Worm (Caenorhabditis elegans): Measurements from ENCODE around the gene cut-5.

Gene cut-5

ce11 chrX:10338100-10338499, at the start of gene cut-5:
Gene cut-5 (minus strand): TSS chrX:10338200.
- TF ChIP-seq ztf-23 (GFP tag; IDR thresholded peaks at IDR 0.05), result no peak
- no peak for TF ChIP-seq klf-2 (GFP tag; conservative IDR thresholded peaks at IDR 0.05)
- no peak for TF ChIP-seq med-1 (GFP tag; optimal IDR thresholded peaks at IDR 0.05; ENCODE audit: insufficient read depth)
- no peak for TF ChIP-seq T22C8.4 (GFP tag; IDR thresholded peaks at IDR 0.05)
- TF ChIP-seq flt-1 (GFP tag; IDR thresholded peaks at IDR 0.05), result no peak
- TF ChIP-seq cog-1 (tag; optimal IDR thresholded peaks at IDR 0.05), result no peak
- TF ChIP-seq ztf-29 (GFP tag; IDR thresholded peaks at IDR 0.05), result no peak
- TF ChIP-seq ref-1 (GFP tag; conservative IDR thresholded peaks at IDR 0.05), result no peak
- TF ChIP-seq tab-1 (GFP tag; IDR thresholded peaks at IDR 0.05), result no peak

DNA sequence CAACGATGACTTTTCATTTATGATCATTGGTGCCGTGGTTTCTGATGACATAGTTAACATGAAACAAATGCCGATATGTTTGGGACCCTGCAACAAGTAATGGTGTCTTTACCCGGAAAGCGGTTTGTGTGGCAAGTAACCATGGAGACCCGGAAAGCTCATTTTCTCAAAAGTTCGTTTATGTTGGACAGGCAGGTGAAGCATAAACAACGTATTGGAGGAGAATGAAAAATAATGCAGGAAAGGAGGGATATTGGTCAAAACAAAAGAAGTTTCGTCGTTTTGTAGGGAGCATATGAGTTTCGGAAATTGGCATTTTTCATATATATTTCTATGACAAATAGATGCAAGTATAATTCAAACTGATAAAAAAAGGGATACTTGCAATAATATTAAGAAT, 48.4 kb upstream of the cut-5 start, which contains the start of gene dyf-6:
Gene dyf-6, minus strand, starts transcription at position 101 of the 400 bp plus-strand sequence.
- TF ChIP-seq klf-2 (GFP tag; conservative IDR thresholded peaks at IDR 0.05), result no peak
- TF ChIP-seq ref-1 (GFP tag; conservative IDR thresholded peaks at IDR 0.05), result no peak
- TF ChIP-seq flt-1 (GFP tag; IDR thresholded peaks at IDR 0.05), result no peak
- TF ChIP-seq med-1 (GFP tag; optimal IDR thresholded peaks at IDR 0.05; ENCODE audit: insufficient read depth), result no peak
- no peak for TF ChIP-seq tab-1 (GFP tag; IDR thresholded peaks at IDR 0.05)
- no peak for TF ChIP-seq cog-1 (tag; optimal IDR thresholded peaks at IDR 0.05)
- no peak for TF ChIP-seq ztf-23 (GFP tag; IDR thresholded peaks at IDR 0.05)
- TF ChIP-seq ztf-29 (GFP tag; IDR thresholded peaks at IDR 0.05), result no peak
- no peak for TF ChIP-seq T22C8.4 (GFP tag; IDR thresholded peaks at IDR 0.05)

ce11 chrX:10386001-10386400, 48.0 kb upstream of the cut-5 start:
- no peak for TF ChIP-seq T22C8.4 (GFP tag; IDR thresholded peaks at IDR 0.05)
- TF ChIP-seq klf-2 (GFP tag; conservative IDR thresholded peaks at IDR 0.05), result no peak
- TF ChIP-seq ztf-23 (GFP tag; IDR thresholded peaks at IDR 0.05), result no peak
- no peak for TF ChIP-seq ztf-29 (GFP tag; IDR thresholded peaks at IDR 0.05)
- TF ChIP-seq tab-1 (GFP tag; IDR thresholded peaks at IDR 0.05), result no peak
- TF ChIP-seq med-1 (GFP tag; optimal IDR thresholded peaks at IDR 0.05; ENCODE audit: insufficient read depth), result no peak
- no peak for TF ChIP-seq ref-1 (GFP tag; conservative IDR thresholded peaks at IDR 0.05)
- TF ChIP-seq flt-1 (GFP tag; IDR thresholded peaks at IDR 0.05), result no peak
- no peak for TF ChIP-seq cog-1 (tag; optimal IDR thresholded peaks at IDR 0.05)

DNA sequence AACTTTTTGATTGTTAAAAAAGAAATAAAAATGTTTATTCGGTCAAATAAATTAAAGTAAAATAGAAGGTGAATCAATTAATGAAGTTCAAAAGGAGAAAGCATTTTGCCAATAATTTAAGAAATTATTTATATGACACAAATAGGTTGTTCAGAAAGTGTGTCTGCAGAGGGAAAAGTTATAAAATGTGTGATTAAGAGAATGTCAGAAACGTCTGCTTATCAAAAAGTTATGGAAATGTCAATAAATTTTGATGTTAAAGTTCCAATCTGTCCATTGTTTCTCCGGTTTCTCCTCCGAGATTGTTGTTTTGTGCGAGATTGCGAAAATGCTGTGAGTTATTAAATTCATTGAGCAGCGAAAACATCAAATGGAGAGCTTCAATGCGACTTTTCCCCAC, 41.7 kb upstream of the cut-5 start, which contains the start of gene rme-4:
Gene rme-4, minus strand, starts transcription at position 168 of the 400 bp plus-strand sequence.
- no peak for TF ChIP-seq T22C8.4 (GFP tag; IDR thresholded peaks at IDR 0.05)
- TF ChIP-seq ztf-29 (GFP tag; IDR thresholded peaks at IDR 0.05), result no peak
- no peak for TF ChIP-seq flt-1 (GFP tag; IDR thresholded peaks at IDR 0.05)
- no peak for TF ChIP-seq ztf-23 (GFP tag; IDR thresholded peaks at IDR 0.05)
- TF ChIP-seq ref-1 (GFP tag; conservative IDR thresholded peaks at IDR 0.05), result no peak
- TF ChIP-seq med-1 (GFP tag; optimal IDR thresholded peaks at IDR 0.05; ENCODE audit: insufficient read depth), result no peak
- TF ChIP-seq cog-1 (tag; optimal IDR thresholded peaks at IDR 0.05), result no peak
- TF ChIP-seq tab-1 (GFP tag; IDR thresholded peaks at IDR 0.05), result no peak
- TF ChIP-seq klf-2 (GFP tag; conservative IDR thresholded peaks at IDR 0.05), result no peak

DNA sequence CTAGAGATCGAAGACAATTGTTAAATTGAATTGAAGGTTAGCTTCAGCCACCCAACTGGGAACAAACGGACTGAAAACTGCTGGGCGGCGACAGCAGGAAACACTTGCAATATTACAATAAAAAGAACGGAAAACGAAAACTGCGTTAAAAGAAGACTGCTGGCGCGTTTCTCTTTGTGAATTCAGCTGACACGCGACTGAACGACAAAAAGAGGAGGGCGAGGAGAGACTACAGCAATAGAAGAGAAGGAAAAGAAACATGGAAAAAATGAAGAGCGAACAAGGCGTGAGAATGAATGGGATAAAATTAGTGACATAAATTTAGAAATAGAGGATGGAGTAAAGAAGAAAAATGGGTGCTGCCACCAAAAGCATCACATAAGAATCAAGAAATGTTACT, 39.7 kb upstream of the cut-5 start:
- peak; percentile 39 for TF ChIP-seq cog-1 (tag; optimal IDR thresholded peaks at IDR 0.05)
- TF ChIP-seq tab-1 (GFP tag; IDR thresholded peaks at IDR 0.05), result no peak
- no peak for TF ChIP-seq med-1 (GFP tag; optimal IDR thresholded peaks at IDR 0.05; ENCODE audit: insufficient read depth)
- no peak for TF ChIP-seq ref-1 (GFP tag; conservative IDR thresholded peaks at IDR 0.05)
- no peak for TF ChIP-seq klf-2 (GFP tag; conservative IDR thresholded peaks at IDR 0.05)
- no peak for TF ChIP-seq T22C8.4 (GFP tag; IDR thresholded peaks at IDR 0.05)
- TF ChIP-seq ztf-29 (GFP tag; IDR thresholded peaks at IDR 0.05), result no peak
- no peak for TF ChIP-seq ztf-23 (GFP tag; IDR thresholded peaks at IDR 0.05)

DNA sequence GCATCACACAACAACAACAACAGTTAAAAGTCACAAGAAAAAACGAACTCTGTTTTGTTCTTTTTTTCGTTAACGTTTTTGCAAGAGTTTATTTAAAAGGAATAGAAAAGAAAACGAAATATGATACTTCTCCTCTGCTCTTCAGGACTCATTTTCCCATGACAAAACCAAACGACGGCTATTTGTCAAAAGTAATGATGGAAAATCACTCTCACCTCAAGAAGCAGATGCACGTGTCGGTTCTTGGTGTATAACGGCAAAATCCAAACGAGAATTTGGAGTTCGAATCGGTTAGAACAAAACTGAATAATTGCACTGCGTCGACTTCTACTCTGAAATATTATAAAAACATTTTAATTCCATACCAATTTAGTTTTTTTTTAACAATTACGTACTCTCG, 39.0 kb upstream of the cut-5 start:
- TF ChIP-seq tab-1 (GFP tag; IDR thresholded peaks at IDR 0.05) (no peak), med-1 (GFP tag; optimal IDR thresholded peaks at IDR 0.05; ENCODE audit: insufficient read depth) (no peak), ztf-29 (GFP tag; IDR thresholded peaks at IDR 0.05) (no peak), ref-1 (GFP tag; conservative IDR thresholded peaks at IDR 0.05) (no peak), cog-1 (tag; optimal IDR thresholded peaks at IDR 0.05) (no peak), flt-1 (GFP tag; IDR thresholded peaks at IDR 0.05) (no peak), klf-2 (GFP tag; conservative IDR thresholded peaks at IDR 0.05) (no peak), T22C8.4 (GFP tag; IDR thresholded peaks at IDR 0.05) (no peak)

DNA sequence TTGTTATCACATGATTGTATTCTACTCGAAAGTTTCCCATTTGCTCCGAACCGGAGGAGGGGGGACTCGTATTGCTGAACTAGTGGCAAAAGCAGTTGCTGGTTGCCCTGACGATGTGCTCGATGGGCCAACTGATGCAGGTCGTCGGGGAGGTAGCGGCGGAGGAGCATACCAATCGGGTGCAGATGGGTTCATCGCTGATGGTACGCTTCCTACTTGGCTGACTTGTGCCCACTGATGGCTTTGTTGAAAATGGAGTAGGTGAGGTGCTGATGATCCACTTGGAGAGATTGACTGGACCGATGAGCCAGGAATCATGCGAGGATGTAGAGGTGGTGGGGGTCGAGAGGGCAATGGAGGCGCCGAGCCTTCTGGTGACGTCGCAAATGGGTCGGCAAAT, 35.6 kb upstream of the cut-5 start:
- no peak for TF ChIP-seq klf-2 (GFP tag; conservative IDR thresholded peaks at IDR 0.05)
- no peak for TF ChIP-seq ref-1 (GFP tag; conservative IDR thresholded peaks at IDR 0.05)
- TF ChIP-seq flt-1 (GFP tag; IDR thresholded peaks at IDR 0.05), result no peak
- no peak for TF ChIP-seq tab-1 (GFP tag; IDR thresholded peaks at IDR 0.05)
- no peak for TF ChIP-seq T22C8.4 (GFP tag; IDR thresholded peaks at IDR 0.05)
- no peak for TF ChIP-seq cog-1 (tag; optimal IDR thresholded peaks at IDR 0.05)
- TF ChIP-seq ztf-23 (GFP tag; IDR thresholded peaks at IDR 0.05), result no peak
- no peak for TF ChIP-seq ztf-29 (GFP tag; IDR thresholded peaks at IDR 0.05)
- no peak for TF ChIP-seq med-1 (GFP tag; optimal IDR thresholded peaks at IDR 0.05; ENCODE audit: insufficient read depth)

- TF ChIP-seq ztf-23 (GFP tag; IDR thresholded peaks at IDR 0.05) (0 out of 2 replicates have a peak, but pooled peaks have one; percentile 49), cog-1 (tag; optimal IDR thresholded peaks at IDR 0.05) (peak; percentile 12), ztf-29 (GFP tag; IDR thresholded peaks at IDR 0.05) (no peak)
Observed at ce11 chrX:10372556-10372955, 34.6 kb upstream of the cut-5 start, which contains the start of gene Y49A10A.2. Gene Y49A10A.2 (minus strand): TSS chrX:10372664.

ce11 chrX:10358083-10358482, 20.1 kb upstream of the cut-5 start, which contains the start of gene efhc-1:
Gene efhc-1 (plus strand): TSS chrX:10358383.
- TF ChIP-seq klf-2 (GFP tag; conservative IDR thresholded peaks at IDR 0.05), result no peak
- TF ChIP-seq med-1 (GFP tag; optimal IDR thresholded peaks at IDR 0.05; ENCODE audit: insufficient read depth), result no peak

DNA sequence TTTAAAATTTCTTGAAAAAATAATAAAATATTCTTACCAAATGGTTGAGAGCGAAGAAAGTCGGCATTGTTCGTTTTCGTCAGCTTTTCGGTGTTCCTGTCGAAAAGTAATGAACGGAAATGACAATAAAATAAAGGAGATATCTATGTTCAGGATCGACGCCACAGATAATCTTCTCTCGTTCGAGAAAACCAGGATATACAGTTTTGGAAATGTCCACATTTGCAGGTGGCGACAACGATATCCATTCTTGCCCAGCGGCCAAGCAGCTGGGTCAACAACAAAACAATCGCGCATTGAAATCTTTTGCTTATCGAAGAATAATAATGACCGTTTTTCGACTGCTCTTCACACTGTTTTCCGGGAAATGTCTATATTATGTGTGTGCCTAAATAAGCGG, 17.6 kb upstream of the cut-5 start, which contains the start of gene R07E3.7:
Gene R07E3.7, minus strand, starts transcription at position 101 of the 400 bp plus-strand sequence.
- TF ChIP-seq cog-1 (tag; optimal IDR thresholded peaks at IDR 0.05) (no peak), T22C8.4 (GFP tag; IDR thresholded peaks at IDR 0.05) (no peak), ref-1 (GFP tag; conservative IDR thresholded peaks at IDR 0.05) (no peak), med-1 (GFP tag; optimal IDR thresholded peaks at IDR 0.05; ENCODE audit: insufficient read depth) (no peak), tab-1 (GFP tag; IDR thresholded peaks at IDR 0.05) (no peak), ztf-23 (GFP tag; IDR thresholded peaks at IDR 0.05) (no peak), klf-2 (GFP tag; conservative IDR thresholded peaks at IDR 0.05) (no peak), ztf-29 (GFP tag; IDR thresholded peaks at IDR 0.05) (no peak), flt-1 (GFP tag; IDR thresholded peaks at IDR 0.05) (no peak)

Data from whole organism, midembryonic.